Fruit fly (Drosophila melanogaster): Measurements from ENCODE around the gene Gbp3.

DNA sequence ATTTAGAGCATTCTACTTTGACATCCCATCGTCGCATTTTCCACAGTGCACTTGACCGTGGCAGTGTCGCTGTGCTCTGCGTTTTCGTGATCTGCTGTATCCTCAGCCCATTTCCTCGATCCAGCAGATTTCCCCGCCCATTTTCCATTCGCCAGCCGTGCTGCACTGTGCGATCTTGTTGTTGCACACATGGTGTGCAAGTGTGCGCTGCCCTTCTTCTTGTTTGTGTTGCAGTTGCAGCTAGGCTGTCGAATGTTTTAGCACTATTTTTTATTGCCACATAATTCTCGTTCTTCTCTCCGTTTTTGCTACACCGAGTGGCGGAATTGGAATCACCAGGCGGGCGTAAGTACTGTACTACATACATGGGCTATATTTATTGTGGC is 50.4 kb downstream of the Gbp3 start:
- TF ChIP-seq cic (GFP tag; optimal IDR thresholded peaks at IDR 0.05) (no peak), cnc (optimal IDR thresholded peaks at IDR 0.05) (no peak), ovo (GFP tag; optimal IDR thresholded peaks at IDR 0.05) (no peak), bab1 (GFP tag; optimal IDR thresholded peaks at IDR 0.05) (no peak)
